Fruit fly (Drosophila melanogaster) S2 (cell line): ENCODE results near the gene CG17230.

Experiments
- CG8478 ChIP-seq: fragments of >200 bp; optimal IDR thresholded peaks from 2 replicates; lab custom pipeline; 2018
- CTCF ChIP-seq, 2 experiments: fragments of >200 bp; optimal IDR thresholded peaks; 2 replicates each; lab custom pipeline; 2018

The CG17230 gene

DNA sequence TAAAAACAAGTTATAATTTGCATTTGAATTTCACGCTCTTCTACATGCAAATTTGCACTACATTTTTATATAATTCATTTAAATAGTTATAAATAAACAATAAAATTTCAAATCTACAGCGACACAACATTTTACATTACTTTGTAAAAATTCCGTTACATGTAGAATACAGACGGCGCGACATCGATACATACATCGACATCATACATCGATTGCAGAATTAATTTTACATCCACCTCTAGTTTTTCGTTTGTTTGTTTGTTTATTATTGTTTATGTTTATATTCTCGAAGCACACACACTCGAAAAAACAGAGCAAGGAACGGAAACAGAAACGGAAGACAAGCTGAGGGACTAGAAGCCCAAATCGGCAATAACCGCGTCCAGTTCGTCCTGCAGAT, at the start of gene CG17230:
CG17230 (plus strand) TSS at position 258 of the 400 bp plus-strand sequence.
- TF ChIP-seq CG8478, result no peak
- TF ChIP-seq CTCF (optimal IDR thresholded peaks at IDR 0.05; lab: Kevin White, UChicago), result peak in 1 of 2 experiments; percentile 31

DNA sequence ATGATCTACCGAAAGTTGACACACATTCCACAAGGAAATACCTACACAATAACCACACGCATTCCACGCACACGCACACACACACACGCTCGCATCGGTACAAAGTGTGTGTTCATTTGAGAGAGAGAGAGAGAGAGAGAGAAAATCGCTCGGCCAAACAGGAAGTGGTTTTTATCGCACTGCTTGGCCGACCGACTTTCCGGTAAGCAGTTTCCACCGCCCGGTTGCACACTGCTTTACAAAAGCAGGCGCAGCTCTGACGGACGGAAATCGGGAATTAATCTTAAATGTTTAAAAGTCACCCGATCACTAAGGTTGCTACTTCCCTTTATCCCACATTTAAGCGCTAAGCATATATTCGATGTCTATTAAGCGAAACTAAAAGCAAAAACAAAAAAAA, 44.8 kb upstream of the CG17230 start:
- TF ChIP-seq CG8478 (no peak), CTCF (optimal IDR thresholded peaks at IDR 0.05; lab: Kevin White, UChicago) (peak; percentile 52 to 54)

DNA sequence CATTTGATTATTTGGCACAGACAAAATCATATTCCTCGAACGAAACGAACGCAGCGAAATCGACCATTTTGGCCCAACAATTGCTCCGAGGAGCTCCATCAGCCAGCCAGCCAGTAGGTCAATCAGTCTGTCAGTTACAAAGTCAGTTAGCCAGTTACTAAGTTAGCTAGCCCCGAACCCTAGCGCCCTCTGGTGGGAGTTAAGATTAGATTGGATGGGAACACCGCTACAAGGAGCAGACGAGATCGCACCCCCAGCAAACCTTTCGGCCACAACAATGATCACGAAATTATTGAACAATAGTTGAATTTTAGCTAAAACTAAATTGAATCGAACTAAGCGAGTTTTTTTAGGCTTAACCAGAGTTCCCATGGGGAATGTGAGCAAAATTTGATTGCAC, 43.7 kb upstream of the CG17230 start:
- TF ChIP-seq CG8478 (no peak), CTCF (optimal IDR thresholded peaks at IDR 0.05; lab: Kevin White, UChicago) (peak; percentile 83 to 86)

DNA sequence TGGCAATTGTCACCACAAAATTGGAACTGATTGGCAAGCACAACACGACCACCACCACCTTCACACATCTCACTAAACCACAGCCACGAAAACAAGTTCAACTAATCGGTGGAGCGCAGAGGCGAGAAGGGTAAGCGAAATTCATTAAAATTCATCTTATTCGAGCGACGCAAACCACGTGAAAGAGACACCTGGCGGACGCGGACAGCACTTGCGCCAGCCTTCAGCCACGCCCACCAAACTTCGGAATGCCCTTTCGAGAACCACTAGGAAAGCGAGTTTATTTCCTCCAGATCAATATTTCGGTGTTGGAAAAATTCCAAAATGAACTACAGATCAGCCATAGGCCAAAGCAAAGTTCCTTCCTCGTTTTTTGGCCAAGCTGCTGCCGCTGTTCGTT, 42.0 kb upstream of the CG17230 start:
- TF ChIP-seq CTCF (optimal IDR thresholded peaks at IDR 0.05; lab: Kevin White, UChicago), result peak; percentile 65 to 74
- TF ChIP-seq CG8478, result no peak

- TF ChIP-seq CG8478, result no peak
- TF ChIP-seq CTCF (optimal IDR thresholded peaks at IDR 0.05; lab: Kevin White, UChicago), result peak in 1 of 2 experiments; percentile 26
Observed at dm6 chr3R:11402894-11403293, 34.7 kb upstream of the CG17230 start.

- TF ChIP-seq CG8478, result no peak
- TF ChIP-seq CTCF (optimal IDR thresholded peaks at IDR 0.05; lab: Kevin White, UChicago), result peak in 1 of 2 experiments; percentile 50
Observed at dm6 chr3R:11407733-11408134, 29.9 kb upstream of the CG17230 start, which contains the start of gene mRpL40. mRpL40 (plus strand) TSS chr3R:11407918.

DNA sequence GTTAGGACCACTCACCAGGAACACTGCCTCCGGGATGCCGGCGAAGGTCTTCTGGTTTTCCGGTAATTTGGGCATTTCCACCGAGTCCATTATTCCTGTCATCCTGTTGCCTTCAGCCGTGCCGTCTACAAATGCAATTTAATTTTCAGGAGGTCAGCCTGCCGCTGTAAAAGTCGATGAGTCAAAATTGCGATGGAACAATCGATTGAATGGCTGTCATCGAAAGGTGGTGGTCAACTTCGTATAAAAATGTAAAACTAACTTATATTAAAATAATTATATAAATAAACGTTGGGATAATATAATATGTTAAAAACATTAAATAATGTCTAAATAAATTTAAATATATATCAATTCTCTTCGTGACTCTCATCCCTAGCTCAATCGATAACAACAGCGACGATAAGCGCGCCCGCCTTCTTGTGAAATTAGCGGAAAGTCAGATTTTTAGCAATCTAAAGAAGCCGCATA, 27.9 kb upstream of the CG17230 start, which contains the start of the genes mgr and Irbp:
mgr (minus strand) TSS at position 209 of the 471 bp plus-strand sequence.
Irbp (plus strand) TSS at position 381 of the 471 bp plus-strand sequence.
- TF ChIP-seq CTCF (optimal IDR thresholded peaks at IDR 0.05; lab: Kevin White, UChicago) (no peak), CG8478 (no peak)

- TF ChIP-seq CG8478 (no peak), CTCF (optimal IDR thresholded peaks at IDR 0.05; lab: Kevin White, UChicago) (no peak)
Observed at dm6 chr3R:11412371-11412770, 25.2 kb upstream of the CG17230 start, which contains the start of gene Ipo9. Ipo9 (plus strand) TSS chr3R:11412522.

- TF ChIP-seq CG8478 (no peak), CTCF (optimal IDR thresholded peaks at IDR 0.05; lab: Kevin White, UChicago) (no peak)
Observed at dm6 chr3R:11418568-11418967, 19.0 kb upstream of the CG17230 start, which contains the start of the genes bumpel and CG45676. bumpel (minus strand) TSS chr3R:11418668. CG45676 (plus strand) TSS chr3R:11418885.

- TF ChIP-seq CTCF (optimal IDR thresholded peaks at IDR 0.05; lab: Kevin White, UChicago), result no peak
Observed at dm6 chr3R:11421643-11422122, 15.9 kb upstream of the CG17230 start, which contains the start of the genes ninaG and Sptz. ninaG (minus strand) TSS chr3R:11421693. Sptz (plus strand) TSS chr3R:11422092.

DNA sequence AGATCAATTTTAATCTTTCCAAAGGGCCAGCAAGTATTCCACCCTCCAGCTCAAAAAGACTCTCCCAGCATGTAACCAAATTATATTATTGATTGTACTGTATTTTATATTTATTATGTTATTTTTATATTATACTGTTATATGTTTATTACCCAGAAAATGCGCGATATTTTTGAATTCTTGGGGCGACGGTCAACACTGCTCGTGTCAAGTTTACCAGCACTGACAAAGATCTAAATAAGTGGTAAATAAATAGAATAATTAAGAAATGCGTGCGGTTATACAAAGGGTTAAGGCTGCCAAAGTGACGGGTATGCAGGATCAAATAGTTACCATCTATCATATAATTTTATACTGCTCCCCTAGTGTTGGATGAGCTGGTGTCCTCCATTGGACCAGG, 7.8 kb upstream of the CG17230 start, which contains the start of gene Dtd:
Dtd (plus strand) TSS at position 248 of the 400 bp plus-strand sequence.
- TF ChIP-seq CTCF (optimal IDR thresholded peaks at IDR 0.05; lab: Kevin White, UChicago), result no peak
- TF ChIP-seq CG8478, result no peak

DNA sequence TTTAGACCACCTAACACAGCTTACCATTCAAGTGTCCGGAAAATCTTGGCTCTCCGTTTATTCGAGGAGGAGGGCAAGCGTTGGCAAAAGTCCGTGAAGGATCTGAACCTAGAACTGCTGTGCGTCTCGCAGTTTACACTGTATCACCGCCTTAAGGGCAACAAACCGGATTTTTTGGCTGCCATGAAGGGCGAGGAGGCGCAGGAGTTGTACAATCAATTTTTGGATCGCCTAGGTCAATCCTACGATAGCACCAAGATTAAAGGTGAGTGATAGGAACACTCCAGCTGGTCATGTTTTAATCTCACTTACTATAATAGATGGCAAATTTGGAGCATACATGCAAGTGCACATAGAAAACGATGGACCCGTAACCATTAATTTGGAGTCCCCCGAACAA, 7.3 kb upstream of the CG17230 start:
- no peak for TF ChIP-seq CG8478
- TF ChIP-seq CTCF (optimal IDR thresholded peaks at IDR 0.05; lab: Kevin White, UChicago), result no peak

DNA sequence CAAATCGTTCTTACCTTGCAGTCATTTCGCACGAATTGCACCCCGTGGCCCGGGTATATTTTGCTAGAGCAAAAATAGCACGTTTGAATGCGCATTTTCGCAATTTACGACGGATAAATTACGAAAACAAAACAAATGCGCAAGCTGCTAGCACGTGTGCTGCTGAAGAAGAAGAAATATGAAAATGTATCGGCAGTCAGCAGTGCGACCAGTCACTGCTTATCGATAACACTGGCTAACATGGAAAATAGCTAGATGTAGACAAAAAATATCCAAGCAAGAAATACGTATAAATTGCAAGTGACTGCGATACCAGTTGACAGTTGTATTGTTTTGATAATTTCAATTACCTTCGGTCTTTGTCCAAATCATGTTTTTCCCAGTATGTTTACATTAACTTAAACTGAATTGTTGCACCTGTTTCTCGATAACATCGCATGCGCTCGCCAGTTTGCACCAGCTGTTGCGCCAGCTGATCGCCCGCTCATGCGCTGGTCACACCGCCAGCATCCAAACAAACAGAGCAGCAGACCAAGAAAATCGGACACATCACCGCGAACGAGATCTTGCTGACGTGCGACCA, 6.1 kb upstream of the CG17230 start, which contains the start of the genes RpL24-like and CG5276:
RpL24-like (minus strand) TSS at position 188 of the 583 bp plus-strand sequence.
CG5276 (plus strand) TSS at position 344 of the 583 bp plus-strand sequence.
- no peak for TF ChIP-seq CG8478
- peak in 1 of 2 experiments; percentile 49 for TF ChIP-seq CTCF (optimal IDR thresholded peaks at IDR 0.05; lab: Kevin White, UChicago)

dm6 chr3R:11435537-11436234, 1.9 kb upstream of the CG17230 start, which contains the start of the genes Exd2 and CG5281:
Exd2 (minus strand) TSS chr3R:11435703.
CG5281 (plus strand) TSS chr3R:11435850.
- TF ChIP-seq CG8478, result no peak
- no peak for TF ChIP-seq CTCF (optimal IDR thresholded peaks at IDR 0.05; lab: Kevin White, UChicago)

DNA sequence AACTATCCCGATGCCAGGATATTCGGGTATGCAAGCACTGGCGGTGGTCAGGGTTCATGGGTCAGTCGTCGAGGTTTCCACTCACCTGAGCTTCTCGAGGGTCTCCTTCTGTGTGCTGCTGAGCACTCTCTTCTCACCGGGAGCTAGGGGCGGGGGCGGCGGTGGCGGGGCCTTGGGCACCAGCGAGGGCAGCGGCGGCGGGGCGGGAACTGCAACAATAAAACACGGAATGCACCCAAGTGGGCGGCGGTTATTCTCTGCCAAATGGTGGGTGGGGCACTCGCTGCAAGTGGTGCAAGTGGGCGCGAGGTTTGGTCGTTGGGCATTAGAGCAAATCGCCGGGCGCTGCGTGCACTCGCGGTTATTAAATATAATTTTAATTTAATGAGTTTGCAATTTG, 3.5 kb downstream of the CG17230 start:
- TF ChIP-seq CG8478 (no peak), CTCF (optimal IDR thresholded peaks at IDR 0.05; lab: Kevin White, UChicago) (no peak)
